Fruit fly (Drosophila melanogaster): ENCODE results near the gene Pect.
A peak's percentile ranks its signal among the peaks of the same experiment; 100 is the strongest.

Pect gene

dm6 chr2L:13222225-13222648, 18.7 kb downstream of the Pect start, which contains the start of the genes Ski6 and CG16812 (continued):
- peak; percentile 20 for TF ChIP-seq salm (tag; optimal IDR thresholded peaks at IDR 0.05)
- peak; percentile 42; the same call in 2 of the 3 replicates for TF ChIP-seq CG14050 (GFP tag; IDR thresholded peaks at IDR 0.05)
- TF ChIP-seq Taf1 (GFP tag; IDR thresholded peaks at IDR 0.05): no peak
- no peak for TF ChIP-seq CG11560 (tag; IDR thresholded peaks at IDR 0.05)
- peak; percentile 65 for TF ChIP-seq stc (GFP tag; IDR thresholded peaks at IDR 0.05)
- TF ChIP-seq Doc3 (GFP tag; IDR thresholded peaks at IDR 0.05; ENCODE audit: partially characterized antibody): no peak; the same call in 2 of the 3 replicates
- no peak for TF ChIP-seq luna (GFP tag; optimal IDR thresholded peaks at IDR 0.05)
- peak; percentile 52 for TF ChIP-seq Bteb2 (GFP tag; optimal IDR thresholded peaks at IDR 0.05)
- peak; percentile 67 for TF ChIP-seq dmrt11E (tag; optimal IDR thresholded peaks at IDR 0.05)
- no peak for TF ChIP-seq CG10543 (GFP tag; optimal IDR thresholded peaks at IDR 0.05)
- TF ChIP-seq prd (optimal IDR thresholded peaks at IDR 0.05): no peak
- TF ChIP-seq prd (GFP tag; IDR thresholded peaks at IDR 0.05): peak; percentile 76
- TF ChIP-seq C15 (GFP tag; IDR thresholded peaks at IDR 0.05): no peak
- peak; percentile 42; the same call in 1 of the 3 replicates for TF ChIP-seq HLH4C (GFP tag; IDR thresholded peaks at IDR 0.05; ENCODE audit: partially characterized antibody)
- no peak for TF ChIP-seq lmd (GFP tag; IDR thresholded peaks at IDR 0.05)
- TF ChIP-seq CG8765 (GFP tag; IDR thresholded peaks at IDR 0.05): no peak
- peak; percentile 42; the same call in 1 of the 3 replicates for TF ChIP-seq H15 (GFP tag; IDR thresholded peaks at IDR 0.05)
- no peak for TF ChIP-seq CG12071 (GFP tag; optimal IDR thresholded peaks at IDR 0.05)
- TF ChIP-seq Fer3 (tag; optimal IDR thresholded peaks at IDR 0.05): peak; percentile 82
- TF ChIP-seq CG10959 (GFP tag; IDR thresholded peaks at IDR 0.05): no peak
- TF ChIP-seq jing (GFP tag; optimal IDR thresholded peaks at IDR 0.05): no peak
- no peak for TF ChIP-seq odd (GFP tag; optimal IDR thresholded peaks at IDR 0.05)
- TF ChIP-seq hth (optimal IDR thresholded peaks at IDR 0.05): no peak
- TF ChIP-seq HLH3B (GFP tag; IDR thresholded peaks at IDR 0.05): peak; percentile 64
- TF ChIP-seq onecut (GFP tag; IDR thresholded peaks at IDR 0.05): peak; percentile 46
- TF ChIP-seq CG3281 (GFP tag; optimal IDR thresholded peaks at IDR 0.05): no peak
- TF ChIP-seq CG15479 (GFP tag; optimal IDR thresholded peaks at IDR 0.05): no peak
- peak; percentile 48; the same call in 1 of the 3 replicates for TF ChIP-seq CG11695 (GFP tag; IDR thresholded peaks at IDR 0.05)
- no peak for TF ChIP-seq CG43689 (GFP tag; IDR thresholded peaks at IDR 0.05)
- no peak for TF ChIP-seq CG15073 (GFP tag; optimal IDR thresholded peaks at IDR 0.05)
- TF ChIP-seq CG18599 (GFP tag; optimal IDR thresholded peaks at IDR 0.05): no peak
- TF ChIP-seq Sry-β (GFP tag; optimal IDR thresholded peaks at IDR 0.05): no peak
- peak; percentile 56 for TF ChIP-seq Ssrp (tag; optimal IDR thresholded peaks at IDR 0.05)
- TF ChIP-seq CG12155 (GFP tag; optimal IDR thresholded peaks at IDR 0.05): peak; percentile 77
- 0 out of 2 replicates have a peak, but pooled peaks have one; percentile 41 for TF ChIP-seq Rx (GFP tag; IDR thresholded peaks at IDR 0.05)
- no peak for TF ChIP-seq CG17186 (GFP tag; optimal IDR thresholded peaks at IDR 0.05)
- TF ChIP-seq knrl (GFP tag; IDR thresholded peaks at IDR 0.05; ENCODE audit: partially characterized antibody): no peak
- TF ChIP-seq CG2199 (GFP tag; IDR thresholded peaks at IDR 0.05): no peak
- TF ChIP-seq CG31388 (GFP tag; optimal IDR thresholded peaks at IDR 0.05): no peak
- no peak for TF ChIP-seq CG9437 (GFP tag; optimal IDR thresholded peaks at IDR 0.05)
- no peak for TF ChIP-seq fru (optimal IDR thresholded peaks at IDR 0.05)
- no peak for TF ChIP-seq gcm2 (GFP tag; optimal IDR thresholded peaks at IDR 0.05)
- no peak for TF ChIP-seq Lpt (GFP tag; optimal IDR thresholded peaks at IDR 0.05)
- TF ChIP-seq run (tag; optimal IDR thresholded peaks at IDR 0.05): peak; percentile 45
- peak; percentile 33 for TF ChIP-seq pum (GFP tag; optimal IDR thresholded peaks at IDR 0.05)
- TF ChIP-seq CG14965 (GFP tag; optimal IDR thresholded peaks at IDR 0.05; ENCODE audit: borderline replicate concordance): no peak
- TF ChIP-seq CG3726 (GFP tag; IDR thresholded peaks at IDR 0.05): no peak
- TF ChIP-seq CG7556 (GFP tag; optimal IDR thresholded peaks at IDR 0.05): peak; percentile 65
- no peak for TF ChIP-seq CG7987 (GFP tag; optimal IDR thresholded peaks at IDR 0.05)
- no peak for TF ChIP-seq ham (GFP tag; IDR thresholded peaks at IDR 0.05)
- no peak for TF ChIP-seq ab (GFP tag; optimal IDR thresholded peaks at IDR 0.05)
- TF ChIP-seq toy (GFP tag; IDR thresholded peaks at IDR 0.05): no peak
- no peak for TF ChIP-seq CG3838 (GFP tag; optimal IDR thresholded peaks at IDR 0.05)

Data from whole organism, embryonic.